Fruit fly (Drosophila melanogaster) whole organism, embryonic: ENCODE results near the gene nesd.

ENCODE experiments used
- Asciz ChIP-seq: fragments of 200-800 bp; sonication (Bioruptor generic); optimal IDR thresholded peaks from 2 replicates; lab custom pipeline; 2017; ENCODE audit warnings: missing biosample characterization, mild to moderate bottlenecking, missing genetic modification characterization, missing genetic modification reagents
- Atf6 ChIP-seq: fragments of 200-800 bp; sonication (Bioruptor generic); IDR thresholded peaks from 2 replicates; pipeline ENCODE4 v1.3.6; 2022; ENCODE audit warnings: missing biosample characterization, missing genetic modification characterization
- CG10979 ChIP-seq: fragments of 200-800 bp; sonication (Bioruptor generic); optimal IDR thresholded peaks from 2 replicates; lab custom pipeline; 2018; ENCODE audit warnings: missing biosample characterization, mild to moderate bottlenecking, missing genetic modification characterization, moderate library complexity
- CG11504 ChIP-seq: fragments of 200-800 bp; sonication (Bioruptor generic); optimal IDR thresholded peaks from 3 replicates; lab custom pipeline; 2019; ENCODE audit warnings: missing biosample characterization, mild to moderate bottlenecking, missing genetic modification characterization, moderate library complexity
- CG12299 ChIP-seq: fragments of 200-800 bp; sonication (Bioruptor generic); optimal IDR thresholded peaks from 2 replicates; lab custom pipeline; 2018; ENCODE audit warnings: missing biosample characterization, mild to moderate bottlenecking, missing genetic modification characterization
- CG12769 ChIP-seq: fragments of 200-800 bp; sonication (Bioruptor generic); optimal IDR thresholded peaks from 2 replicates; lab custom pipeline; 2019; ENCODE audit warnings: missing biosample characterization, mild to moderate bottlenecking, missing genetic modification characterization, moderate library complexity
- CG13894 ChIP-seq: fragments of 200-800 bp; sonication (Bioruptor generic); optimal IDR thresholded peaks from 3 replicates; lab custom pipeline; 2018; ENCODE audit warnings: missing biosample characterization, mild to moderate bottlenecking, missing genetic modification characterization, moderate library complexity
- CG14710 ChIP-seq: fragments of 200-800 bp; sonication (Bioruptor generic); optimal IDR thresholded peaks from 3 replicates; lab custom pipeline; 2019; ENCODE audit warnings: missing biosample characterization, mild to moderate bottlenecking, missing genetic modification characterization, moderate library complexity
- CG15073 ChIP-seq: fragments of 200-800 bp; sonication (Bioruptor generic); optimal IDR thresholded peaks from 2 replicates; lab custom pipeline; 2016; ENCODE audit warnings: missing biosample characterization, missing genetic modification characterization
- CG2199 ChIP-seq: fragments of 200-800 bp; sonication (Bioruptor generic); IDR thresholded peaks from 3 replicates; pipeline ENCODE4 v1.3.6; 2022; ENCODE audit warnings: missing biosample characterization, missing genetic modification characterization
- CG4424 ChIP-seq: fragments of 200-800 bp; sonication (Bioruptor generic); optimal IDR thresholded peaks from 3 replicates; lab custom pipeline; 2016; ENCODE audit warnings: missing biosample characterization, missing genetic modification characterization
- CG7928 ChIP-seq: fragments of 200-800 bp; sonication (Bioruptor generic); optimal IDR thresholded peaks from 2 replicates; lab custom pipeline; 2017; ENCODE audit warnings: missing biosample characterization, mild to moderate bottlenecking, missing genetic modification characterization
- CG8359 ChIP-seq: fragments of 200-800 bp; sonication (Bioruptor generic); optimal IDR thresholded peaks from 2 replicates; lab custom pipeline; 2017; ENCODE audit warnings: missing biosample characterization, mild to moderate bottlenecking, missing genetic modification characterization, borderline replicate concordance
- CG8924 ChIP-seq: fragments of 200-800 bp; optimal IDR thresholded peaks from 3 replicates; lab custom pipeline; 2019; ENCODE audit warnings: missing biosample characterization, mild to moderate bottlenecking, missing genetic modification characterization, moderate library complexity
- CG9797 ChIP-seq: fragments of 200-800 bp; sonication (Bioruptor generic); optimal IDR thresholded peaks from 3 replicates; lab custom pipeline; 2018; ENCODE audit warnings: missing biosample characterization, mild to moderate bottlenecking, missing genetic modification characterization
- CG9876 ChIP-seq: fragments of 200-800 bp; sonication (Bioruptor generic); optimal IDR thresholded peaks from 2 replicates; lab custom pipeline; 2016; ENCODE audit warnings: missing biosample characterization, missing genetic modification characterization
- Deaf1 ChIP-seq: fragments of 200-800 bp; optimal IDR thresholded peaks from 3 replicates; lab custom pipeline; 2019; ENCODE audit warnings: missing biosample characterization, mild to moderate bottlenecking, missing genetic modification characterization, moderate library complexity
- Dip3 ChIP-seq: fragments of 200-800 bp; sonication (Bioruptor generic); optimal IDR thresholded peaks from 3 replicates; lab custom pipeline; 2016; ENCODE audit warnings: missing biosample characterization, missing genetic modification characterization
- Eip74EF ChIP-seq, 2 experiments: fragments of 200-800 bp in 1 of 2; fragments of >200 bp in 1 of 2; sonication (Bioruptor generic) in 1 of 2; optimal IDR thresholded peaks; 2 replicates each; lab custom pipeline; 2017 to 2019; ENCODE audit warnings: missing biosample characterization in 2 of 2, missing genetic modification characterization in 2 of 2, mild to moderate bottlenecking in 1 of 2, moderate library complexity in 1 of 2
- H15 ChIP-seq: fragments of 200-800 bp; sonication (Bioruptor generic); IDR thresholded peaks from 3 replicates; pipeline ENCODE4 v1.3.6; 2022; ENCODE audit warnings: missing biosample characterization, missing genetic modification characterization
- HLH4C ChIP-seq: fragments of 200-800 bp; sonication (Bioruptor generic); IDR thresholded peaks from 3 replicates; pipeline ENCODE4 v1.3.6; 2022; ENCODE audit warnings: missing biosample characterization, missing genetic modification characterization; ENCODE audit not compliant: partially characterized antibody
- Hey ChIP-seq: fragments of 200-800 bp; sonication (Bioruptor generic); optimal IDR thresholded peaks from 3 replicates; lab custom pipeline; 2018; ENCODE audit warnings: missing biosample characterization, mild to moderate bottlenecking, missing genetic modification characterization
- HmgZ ChIP-seq: fragments of 200-800 bp; sonication (Bioruptor generic); optimal IDR thresholded peaks from 2 replicates; lab custom pipeline; 2018; ENCODE audit warnings: missing biosample characterization, mild to moderate bottlenecking, missing genetic modification characterization
- Hr39 ChIP-seq: fragments of >200 bp; optimal IDR thresholded peaks from 2 replicates; lab custom pipeline; 2017
- Lhr ChIP-seq: fragments of 200-800 bp; sonication (Bioruptor generic); optimal IDR thresholded peaks from 3 replicates; lab custom pipeline; 2017; ENCODE audit warnings: mild to moderate bottlenecking, missing biosample characterization, missing genetic modification reagents, missing genetic modification characterization
- Ptx1 ChIP-seq: fragments of 200-800 bp; sonication (Bioruptor generic); IDR thresholded peaks from 2 replicates; pipeline ENCODE4 v1.3.6; 2022; ENCODE audit warnings: missing biosample characterization, missing genetic modification characterization
- Side ChIP-seq: fragments of 200-800 bp; sonication (Bioruptor generic); optimal IDR thresholded peaks from 2 replicates; lab custom pipeline; 2016; ENCODE audit warnings: missing biosample characterization, missing genetic modification characterization
- amos ChIP-seq: fragments of 200-800 bp; sonication (Bioruptor generic); IDR thresholded peaks from 2 replicates; pipeline ENCODE4 v1.3.6; 2022; ENCODE audit warnings: missing biosample characterization, missing genetic modification characterization; ENCODE audit not compliant: partially characterized antibody
- bbx ChIP-seq: fragments of 200-800 bp; sonication (Bioruptor generic); IDR thresholded peaks from 2 replicates; pipeline ENCODE4 v1.3.6; 2022; ENCODE audit warnings: missing biosample characterization, missing genetic modification characterization; ENCODE audit not compliant: partially characterized antibody
- cas ChIP-seq: fragments of 200-800 bp; sonication (Bioruptor generic); IDR thresholded peaks from 2 replicates; pipeline ENCODE4 v1.3.6; 2022; ENCODE audit warnings: missing biosample characterization, missing genetic modification characterization
- ci ChIP-seq: fragments of 200-800 bp; sonication (Bioruptor generic); IDR thresholded peaks from 3 replicates; pipeline ENCODE4 v1.3.6; 2022; ENCODE audit warnings: missing biosample characterization, missing genetic modification characterization
- gfzf ChIP-seq: fragments of 200-800 bp; sonication (Bioruptor generic); optimal IDR thresholded peaks from 2 replicates; lab custom pipeline; 2016; ENCODE audit warnings: missing biosample characterization, mild to moderate bottlenecking, missing genetic modification characterization, moderate library complexity
- gro ChIP-seq: fragments of 200-800 bp; sonication (Bioruptor generic); optimal IDR thresholded peaks from 2 replicates; lab custom pipeline; 2016; ENCODE audit warnings: missing biosample characterization, missing genetic modification characterization
- jigr1 ChIP-seq: fragments of 200-800 bp; sonication (Bioruptor generic); IDR thresholded peaks from 3 replicates; pipeline ENCODE4 v1.3.6; 2022; ENCODE audit warnings: missing biosample characterization, missing genetic modification characterization
- lola ChIP-seq, 3 experiments: fragments of >200 bp in 2 of 3; fragments of 200-800 bp in 1 of 3; sonication (Bioruptor generic) in 1 of 3; optimal IDR thresholded peaks; 2 replicates each; lab custom pipeline; 2017 to 2019; ENCODE audit warnings: missing biosample characterization in 3 of 3, missing genetic modification characterization in 3 of 3, mild to moderate bottlenecking in 1 of 3, moderate library complexity in 1 of 3
- onecut ChIP-seq: fragments of 200-800 bp; sonication (Bioruptor generic); IDR thresholded peaks from 2 replicates; pipeline ENCODE4 v1.3.6; 2022; ENCODE audit warnings: missing biosample characterization, missing genetic modification characterization
- p53 ChIP-seq: fragments of 200-800 bp; sonication (Bioruptor generic); optimal IDR thresholded peaks from 2 replicates; lab custom pipeline; 2016; ENCODE audit warnings: missing biosample characterization, missing genetic modification characterization
- pb ChIP-seq: fragments of 200-800 bp; sonication (Bioruptor generic); optimal IDR thresholded peaks from 3 replicates; lab custom pipeline; 2016; ENCODE audit warnings: missing biosample characterization, missing genetic modification characterization
- repo ChIP-seq: fragments of 200-800 bp; sonication (Bioruptor generic); optimal IDR thresholded peaks from 2 replicates; lab custom pipeline; 2016; ENCODE audit warnings: missing biosample characterization, missing genetic modification characterization
- sens ChIP-seq: fragments of 200-800 bp; sonication (Bioruptor generic); peaks from one replicate; lab custom pipeline; 2016; ENCODE audit warnings: missing biosample characterization, missing genetic modification characterization
- sisA ChIP-seq: fragments of 200-800 bp; sonication (Bioruptor generic); IDR thresholded peaks from 2 replicates; pipeline ENCODE4 v1.3.6; 2022; ENCODE audit warnings: missing biosample characterization, missing genetic modification characterization
- ssp ChIP-seq: fragments of 200-800 bp; sonication (Bioruptor generic); IDR thresholded peaks from 2 replicates; pipeline ENCODE4 v1.3.6; 2022; ENCODE audit warnings: missing biosample characterization, missing genetic modification characterization
- stwl ChIP-seq: fragments of 200-800 bp; sonication (Bioruptor generic); optimal IDR thresholded peaks from 3 replicates; lab custom pipeline; 2018; ENCODE audit warnings: missing biosample characterization, mild to moderate bottlenecking, missing genetic modification characterization, moderate library complexity
- zen ChIP-seq: fragments of 200-800 bp; sonication (Bioruptor generic); optimal IDR thresholded peaks from 3 replicates; lab custom pipeline; 2018; ENCODE audit warnings: missing biosample characterization, mild to moderate bottlenecking, missing genetic modification characterization, moderate library complexity

The nesd gene

DNA sequence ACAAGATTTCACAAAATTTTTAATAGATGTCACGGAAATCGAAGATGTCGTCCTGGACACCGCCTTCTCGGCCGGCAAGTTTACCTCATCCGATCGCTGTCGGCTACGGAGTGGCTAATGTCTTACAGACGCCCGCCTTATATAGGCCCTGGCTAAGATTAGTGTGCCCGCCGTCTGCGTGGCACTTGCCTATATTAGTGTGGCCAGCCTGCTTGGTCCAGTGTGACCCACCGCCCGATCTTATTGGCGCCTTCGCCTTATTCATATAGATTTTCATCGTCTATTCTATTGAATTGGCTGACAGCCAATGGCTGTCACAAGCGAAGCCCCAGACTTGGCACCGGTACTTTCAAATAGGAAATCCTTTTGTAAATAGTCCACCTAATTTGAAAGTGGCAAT lies 22.1 kb downstream of the nesd start (continued):
- no peak for TF ChIP-seq onecut (GFP tag; lab: Robert Waterston, UW)
- TF ChIP-seq HmgZ (tag; lab: Kevin White, UChicago) = no peak
- no peak for TF ChIP-seq Ptx1 (GFP tag; lab: Robert Waterston, UW)
- no peak for TF ChIP-seq Atf6 (GFP tag; lab: Robert Waterston, UW)
- TF ChIP-seq CG8359 (GFP tag; lab: Kevin White, UChicago) = no peak
- TF ChIP-seq Eip74EF (GFP tag; optimal IDR thresholded peaks at IDR 0.05; lab: Kevin White, UChicago) = no peak
- no peak for TF ChIP-seq Hey (tag; lab: Kevin White, UChicago)
- no peak for TF ChIP-seq Side (GFP tag; lab: Kevin White, UChicago)
- no peak for TF ChIP-seq jigr1 (GFP tag; lab: Robert Waterston, UW)
- TF ChIP-seq Dip3 (GFP tag; lab: Kevin White, UChicago) = no peak
- no peak for TF ChIP-seq CG15073 (GFP tag; lab: Kevin White, UChicago)
- TF ChIP-seq CG4424 = no peak
- TF ChIP-seq gro (GFP tag; lab: Kevin White, UChicago) = no peak
- TF ChIP-seq p53 (GFP tag; lab: Kevin White, UChicago) = no peak
- peak; percentile 2 for TF ChIP-seq zen (tag; lab: Kevin White, UChicago)
- no peak for TF ChIP-seq CG8924 (tag; lab: Kevin White, UChicago)
- TF ChIP-seq Hr39 (lab: Kevin White, UChicago) = no peak
- no peak for TF ChIP-seq bbx (GFP tag; lab: Robert Waterston, UW)
- TF ChIP-seq H15 (GFP tag; lab: Robert Waterston, UW) = 0 out of 3 replicates have a peak, but pooled peaks have one; percentile 19
- 0 out of 3 replicates have a peak, but pooled peaks have one; percentile 11 for TF ChIP-seq CG2199
- TF ChIP-seq sisA (GFP tag; lab: Robert Waterston, UW) = no peak
- TF ChIP-seq gfzf (GFP tag; lab: Kevin White, UChicago) = peak; percentile 37
- no peak for TF ChIP-seq HLH4C (GFP tag; lab: Robert Waterston, UW)
- TF ChIP-seq lola (GFP tag; optimal IDR thresholded peaks at IDR 0.05; lab: Kevin White, UChicago) = no peak
- peak; percentile 12 for TF ChIP-seq CG14710 (tag; lab: Kevin White, UChicago)
- TF ChIP-seq Lhr (GFP tag; lab: Kevin White, UChicago) = peak; percentile 89
- TF ChIP-seq CG10979 (tag; lab: Kevin White, UChicago) = no peak
- no peak for TF ChIP-seq pb (GFP tag; lab: Kevin White, UChicago)
- TF ChIP-seq CG12299 (tag; lab: Kevin White, UChicago) = no peak
- no peak for TF ChIP-seq CG9876
- TF ChIP-seq ci (GFP tag; lab: Robert Waterston, UW) = no peak
- no peak for TF ChIP-seq Asciz (GFP tag; lab: Kevin White, UChicago)
- no peak for TF ChIP-seq CG13894 (tag; lab: Kevin White, UChicago)
- TF ChIP-seq ssp = no peak
- no peak for TF ChIP-seq CG9797 (GFP tag; lab: Kevin White, UChicago)
- no peak for TF ChIP-seq CG12769 (tag; lab: Kevin White, UChicago)
- TF ChIP-seq cas = no peak
- TF ChIP-seq CG7928 (GFP tag; lab: Kevin White, UChicago) = no peak
- TF ChIP-seq amos (GFP tag; lab: Robert Waterston, UW) = peak; percentile 16; the same call in 1 of the 2 replicates
- TF ChIP-seq stwl (tag; lab: Kevin White, UChicago) = peak; percentile 51

DNA sequence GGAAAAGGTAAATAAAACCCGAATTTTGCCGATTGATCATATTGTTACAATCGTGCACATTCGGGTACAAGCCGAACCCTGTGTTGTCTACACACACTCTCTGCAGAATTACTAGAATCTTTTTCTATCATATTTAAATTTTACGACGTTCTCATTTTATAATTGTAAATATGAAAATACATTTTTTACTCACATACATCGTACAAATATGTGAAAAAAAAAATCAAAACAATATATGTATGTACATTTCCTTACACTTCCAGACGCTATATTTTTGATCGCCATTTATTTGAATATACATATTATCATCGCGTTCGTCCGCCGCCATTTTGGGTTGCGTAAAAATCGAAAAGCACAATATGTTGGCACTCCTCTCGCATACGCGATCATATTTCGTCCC lies 24.0 kb downstream of the nesd start:
- TF ChIP-seq repo = no peak
- peak; percentile 56 for TF ChIP-seq Deaf1 (tag; lab: Kevin White, UChicago)
- peak; percentile 23 for TF ChIP-seq CG11504 (tag; lab: Kevin White, UChicago)
- TF ChIP-seq sens (GFP tag; lab: Kevin White, UChicago) = peak; percentile 11
- TF ChIP-seq, all 482 proteins: peak for 3
